Worm (Caenorhabditis elegans) whole organism, L1 larva: ENCODE measurements around the gene Y110A2AL.3.
"Not testable (repeated sequence)": the region's sequence is repeated elsewhere in the genome, so short reads cannot be mapped to it uniquely, and the experiment has no call there.

Source experiments
- alr-1 ChIP-seq: fragments of 200-800 bp; sonication (Bioruptor generic); optimal IDR thresholded peaks from 2 replicates; lab custom pipeline; 2018; ENCODE audit warnings: borderline replicate concordance, mild to moderate bottlenecking, missing genetic modification characterization, missing compliant biosample characterization
- aly-2 ChIP-seq: fragments of 150-350 bp; optimal IDR thresholded peaks from 2 replicates; lab custom pipeline; 2014; ENCODE audit warnings: missing biosample characterization, missing genetic modification characterization
- blmp-1 ChIP-seq: fragments of 150-350 bp; optimal IDR thresholded peaks from 2 replicates; lab custom pipeline; 2014; ENCODE audit warnings: missing biosample characterization, missing genetic modification characterization
- ceh-8 ChIP-seq: fragments of 200-800 bp; sonication (Bioruptor generic); optimal IDR thresholded peaks from 2 replicates; lab custom pipeline; 2018; ENCODE audit warnings: mild to moderate bottlenecking, missing genetic modification characterization, moderate library complexity, missing compliant biosample characterization
- ceh-90 ChIP-seq: sonication (generic microtip); optimal IDR thresholded peaks from 2 replicates; lab custom pipeline; 2016; ENCODE audit warnings: missing genetic modification characterization, missing compliant biosample characterization
- dpl-1 ChIP-seq, 3 experiments: fragments of 150-350 bp in 2 of 3; sonication (generic microtip) in 1 of 3; optimal IDR thresholded peaks; 2 replicates each; lab custom pipeline; 2014 to 2017; ENCODE audit warnings: missing biosample characterization in 3 of 3, missing genetic modification characterization in 3 of 3, missing genetic modification reagents in 3 of 3
- dsc-1 ChIP-seq: sonication (generic microtip); optimal IDR thresholded peaks from 2 replicates; lab custom pipeline; 2016; ENCODE audit warnings: mild to moderate bottlenecking, missing genetic modification characterization, missing compliant biosample characterization
- efl-3 ChIP-seq: fragments of 200-800 bp; sonication (Bioruptor generic); optimal IDR thresholded peaks from 2 replicates; lab custom pipeline; 2018; ENCODE audit warnings: mild to moderate bottlenecking, missing genetic modification characterization, missing compliant biosample characterization
- fkh-10 ChIP-seq: sonication (generic microtip); optimal IDR thresholded peaks from 2 replicates; lab custom pipeline; 2017; ENCODE audit warnings: missing biosample characterization, missing genetic modification reagents, missing genetic modification characterization
- fkh-4 ChIP-seq: sonication (generic microtip); optimal IDR thresholded peaks from 2 replicates; lab custom pipeline; 2016; ENCODE audit warnings: missing compliant biosample characterization, missing genetic modification characterization, borderline replicate concordance
- hlh-17 ChIP-seq: fragments of 200-800 bp; sonication (Bioruptor generic); optimal IDR thresholded peaks from 2 replicates; lab custom pipeline; 2018; ENCODE audit warnings: missing genetic modification characterization, mild to moderate bottlenecking, missing compliant biosample characterization, moderate library complexity, borderline replicate concordance
- hlh-4 ChIP-seq: sonication (generic microtip); optimal IDR thresholded peaks from 2 replicates; lab custom pipeline; 2016; ENCODE audit warnings: mild to moderate bottlenecking, missing genetic modification characterization, missing compliant biosample characterization
- irx-1 ChIP-seq: sonication (generic microtip); optimal IDR thresholded peaks from 2 replicates; lab custom pipeline; 2016; ENCODE audit warnings: missing genetic modification characterization, missing compliant biosample characterization
- isw-1 ChIP-seq: fragments of 200-800 bp; sonication (Bioruptor generic); IDR thresholded peaks from 2 replicates; pipeline ENCODE4 v1.3.6; 2022; ENCODE audit warnings: missing genetic modification characterization, missing compliant biosample characterization
- jun-1 ChIP-seq: fragments of 150-350 bp; optimal IDR thresholded peaks from 2 replicates; lab custom pipeline; 2014; ENCODE audit warnings: missing biosample characterization, missing genetic modification reagents, missing genetic modification characterization
- lin-14 ChIP-seq: fragments of 200-800 bp; sonication (Bioruptor generic); optimal IDR thresholded peaks from 2 replicates; lab custom pipeline; 2018; ENCODE audit warnings: mild to moderate bottlenecking, missing genetic modification characterization, moderate library complexity, missing compliant biosample characterization
- lin-15B ChIP-seq: fragments of 150-350 bp; sonication (generic microtip); optimal IDR thresholded peaks from 3 replicates; lab custom pipeline; 2014; ENCODE audit warnings: missing biosample characterization, missing genetic modification characterization
- lin-39 ChIP-seq: fragments of 150-350 bp; optimal IDR thresholded peaks from 2 replicates; lab custom pipeline; 2014; ENCODE audit warnings: missing biosample characterization, missing genetic modification reagents, missing genetic modification characterization
- lir-3 ChIP-seq: sonication (generic microtip); optimal IDR thresholded peaks from 2 replicates; lab custom pipeline; 2016; ENCODE audit warnings: mild to moderate bottlenecking, missing genetic modification characterization, moderate library complexity, missing compliant biosample characterization; ENCODE audit not compliant: poor library complexity
- lsy-2 ChIP-seq, 2 experiments: fragments of 150-350 bp; optimal IDR thresholded peaks; 2 replicates each; lab custom pipeline; 2014; ENCODE audit warnings: missing biosample characterization in 2 of 2, missing genetic modification characterization in 2 of 2
- mdl-1 ChIP-seq, 2 experiments: fragments of 150-350 bp; optimal IDR thresholded peaks; 2 replicates each; lab custom pipeline; 2014 to 2017; ENCODE audit warnings: missing biosample characterization in 2 of 2, missing genetic modification characterization in 2 of 2, inconsistent platforms in 1 of 2
- mef-2 ChIP-seq: fragments of 150-350 bp; optimal IDR thresholded peaks from 2 replicates; lab custom pipeline; 2014; ENCODE audit warnings: missing biosample characterization, missing genetic modification characterization
- nhr-20 ChIP-seq: sonication (generic microtip); optimal IDR thresholded peaks from 2 replicates; lab custom pipeline; 2016; ENCODE audit warnings: mild to moderate bottlenecking, missing genetic modification characterization, missing compliant biosample characterization
- nhr-71 ChIP-seq: sonication (generic microtip); optimal IDR thresholded peaks from 2 replicates; lab custom pipeline; 2016; ENCODE audit warnings: mild to moderate bottlenecking, missing genetic modification characterization, moderate library complexity, missing compliant biosample characterization
- nhr-77 ChIP-seq: fragments of 150-350 bp; optimal IDR thresholded peaks from 2 replicates; lab custom pipeline; 2014; ENCODE audit warnings: missing biosample characterization, missing genetic modification characterization
- nhr-84 ChIP-seq: sonication (generic microtip); optimal IDR thresholded peaks from 2 replicates; lab custom pipeline; 2017; ENCODE audit warnings: missing biosample characterization, missing genetic modification characterization
- nhr-90 ChIP-seq: sonication (generic microtip); optimal IDR thresholded peaks from 2 replicates; lab custom pipeline; 2016; ENCODE audit warnings: mild to moderate bottlenecking, missing genetic modification characterization, missing compliant biosample characterization; ENCODE audit not compliant: poor library complexity
- pax-3 ChIP-seq: fragments of 200-800 bp; sonication (Bioruptor generic); optimal IDR thresholded peaks from 2 replicates; lab custom pipeline; 2018; ENCODE audit warnings: mild to moderate bottlenecking, missing genetic modification characterization, moderate library complexity, missing compliant biosample characterization
- rnt-1 ChIP-seq: sonication (generic microtip); optimal IDR thresholded peaks from 2 replicates; lab custom pipeline; 2016; ENCODE audit warnings: mild to moderate bottlenecking, missing genetic modification characterization, moderate library complexity, missing compliant biosample characterization
- skn-1 ChIP-seq: fragments of 150-350 bp; optimal IDR thresholded peaks from 2 replicates; lab custom pipeline; 2014; ENCODE audit warnings: missing biosample characterization, missing genetic modification characterization
- snu-23 ChIP-seq: sonication (generic microtip); optimal IDR thresholded peaks from 2 replicates; lab custom pipeline; 2016; ENCODE audit warnings: missing genetic modification characterization, missing compliant biosample characterization
- tbx-2 ChIP-seq: sonication (generic microtip); optimal IDR thresholded peaks from 2 replicates; lab custom pipeline; 2016; ENCODE audit warnings: missing genetic modification characterization, missing compliant biosample characterization
- unc-30 ChIP-seq: sonication (generic microtip); optimal IDR thresholded peaks from 2 replicates; lab custom pipeline; 2017; ENCODE audit warnings: missing biosample characterization, missing genetic modification characterization
- unc-62 ChIP-seq: fragments of 150-350 bp; optimal IDR thresholded peaks from 2 replicates; lab custom pipeline; 2014; ENCODE audit warnings: missing biosample characterization, missing genetic modification reagents, missing genetic modification characterization
- vab-15 ChIP-seq: sonication (generic microtip); optimal IDR thresholded peaks from 2 replicates; lab custom pipeline; 2017; ENCODE audit warnings: missing genotype, mild to moderate bottlenecking, missing genetic modification characterization, missing compliant biosample characterization
- zip-4 ChIP-seq: fragments of 200-800 bp; sonication (Bioruptor generic); optimal IDR thresholded peaks from 2 replicates; lab custom pipeline; 2018; ENCODE audit warnings: mild to moderate bottlenecking, missing genetic modification characterization, moderate library complexity, missing compliant biosample characterization

Gene Y110A2AL.3

DNA sequence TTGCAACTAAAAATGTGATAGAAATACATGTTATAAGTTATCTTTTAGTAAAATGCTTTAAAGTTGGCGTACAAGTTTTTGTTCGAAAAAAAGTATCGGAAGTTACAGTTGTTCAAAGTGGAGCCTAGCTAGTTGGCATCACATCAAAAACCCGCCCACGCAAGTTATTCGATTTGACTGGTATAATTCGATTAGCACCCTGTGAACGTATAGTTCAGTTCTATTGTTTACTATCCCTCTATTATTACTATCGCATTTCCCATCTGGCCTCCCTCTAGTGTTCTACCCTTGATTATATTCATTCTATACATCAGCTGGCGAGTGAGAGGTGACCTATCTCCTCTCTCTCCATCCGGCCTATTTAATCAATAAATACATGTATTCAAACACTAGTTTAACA lies 27.9 kb upstream of the Y110A2AL.3 start, which contains the start of gene Y110A2AL.4:
TSS of gene Y110A2AL.4 (plus strand) at position 301 of the 400 bp plus-strand sequence.
- TF ChIP-seq nhr-90; vab-15 (tag; lab: Kevin White, UChicago); lir-3: not testable (repeated sequence)

DNA sequence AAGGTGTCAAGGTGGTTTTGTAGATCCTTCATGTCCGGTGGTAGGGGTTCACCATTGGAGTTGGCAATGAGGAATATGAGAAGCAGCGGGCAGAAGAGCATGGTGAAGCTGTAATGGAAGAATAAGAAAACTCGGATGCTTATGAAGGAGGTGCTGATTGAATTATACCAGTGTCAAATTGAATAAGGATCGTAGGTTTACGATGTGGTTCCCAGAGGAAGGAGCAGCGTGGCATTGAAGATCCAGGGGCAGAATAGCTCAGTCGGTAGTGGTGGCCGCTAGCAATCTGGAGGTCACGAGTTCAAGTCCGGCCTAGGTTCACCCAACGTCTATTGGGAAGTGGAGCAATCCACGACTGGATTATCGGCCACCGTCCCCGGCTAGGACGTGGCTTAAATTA lies 25.3 kb upstream of the Y110A2AL.3 start, which contains the start of gene Y110A2AL.6:
TSS of gene Y110A2AL.6 (minus strand) at position 101 of the 400 bp plus-strand sequence.
- TF ChIP-seq nhr-71 (tag; lab: Kevin White, UChicago) = no peak
- TF ChIP-seq hlh-4 (tag; lab: Kevin White, UChicago) = no peak
- no peak for TF ChIP-seq lin-14 (GFP tag; lab: Kevin White, UChicago)
- TF ChIP-seq efl-3 = no peak
- no peak for TF ChIP-seq aly-2 (tag; lab: Kevin White, UChicago)
- no peak for TF ChIP-seq mdl-1 (tag; optimal IDR thresholded peaks at IDR 0.05; lab: Kevin White, UChicago)
- no peak for TF ChIP-seq lsy-2 (tag; optimal IDR thresholded peaks at IDR 0.05; lab: Kevin White, UChicago)
- TF ChIP-seq pax-3 (tag; lab: Kevin White, UChicago) = no peak
- TF ChIP-seq dpl-1 (GFP tag; optimal IDR thresholded peaks at IDR 0.05; lab: Kevin White, UChicago) = no peak
- TF ChIP-seq lin-39 (tag; lab: Kevin White, UChicago) = no peak
- no peak for TF ChIP-seq mef-2 (tag; lab: Kevin White, UChicago)
- TF ChIP-seq unc-30 (tag; lab: Kevin White, UChicago) = no peak
- no peak for TF ChIP-seq fkh-10
- TF ChIP-seq ceh-90 = no peak

DNA sequence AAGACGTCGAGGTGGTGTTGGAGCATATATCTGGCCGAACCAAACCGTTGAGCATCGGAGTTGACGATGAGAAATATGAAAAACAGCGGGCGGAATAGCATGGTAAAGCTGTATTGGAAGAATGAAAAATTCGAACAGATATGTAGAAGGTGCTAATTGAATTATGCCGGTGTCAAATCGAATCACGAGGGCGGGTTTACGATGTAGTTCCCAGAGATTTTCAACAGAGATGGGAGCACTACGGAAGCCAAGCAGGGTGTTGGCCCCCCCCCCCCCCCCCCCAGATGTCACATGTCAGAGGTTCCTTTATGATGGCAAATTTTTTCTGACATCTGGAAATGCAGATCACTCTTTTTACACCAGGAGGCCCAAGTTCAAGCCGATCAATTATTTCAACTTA lies 23.8 kb upstream of the Y110A2AL.3 start, which contains the start of gene Y110A2AL.7:
TSS of gene Y110A2AL.7 (minus strand) at position 101 of the 400 bp plus-strand sequence.
- no peak for TF ChIP-seq hlh-17 (GFP tag; lab: Kevin White, UChicago)
- TF ChIP-seq mef-2 (tag; lab: Kevin White, UChicago) = no peak
- no peak for TF ChIP-seq dsc-1 (tag; lab: Kevin White, UChicago)
- TF ChIP-seq lin-15B (tag; lab: Kevin White, UChicago) = no peak
- no peak for TF ChIP-seq snu-23 (GFP tag; lab: Kevin White, UChicago)
- TF ChIP-seq irx-1 (tag; lab: Kevin White, UChicago) = no peak
- TF ChIP-seq skn-1 (tag; lab: Kevin White, UChicago) = no peak

- no peak for TF ChIP-seq rnt-1 (tag; lab: Kevin White, UChicago)
- no peak for TF ChIP-seq ceh-8 (GFP tag; lab: Kevin White, UChicago)
- no peak for TF ChIP-seq blmp-1 (tag; lab: Kevin White, UChicago)
- TF ChIP-seq isw-1 (GFP tag; lab: Robert Waterston, UW) = no peak
- no peak for TF ChIP-seq alr-1 (tag; lab: Kevin White, UChicago)
- TF ChIP-seq aly-2 (tag; lab: Kevin White, UChicago) = no peak
These were observed 21.2 kb upstream of the Y110A2AL.3 start for ce11 chrII:2845674-2846073.

ce11 chrII:2846552-2846951 lies 20.3 kb upstream of the Y110A2AL.3 start:
- no peak for TF ChIP-seq pax-3 (tag; lab: Kevin White, UChicago)
- no peak for TF ChIP-seq fkh-4 (tag; lab: Kevin White, UChicago)
- TF ChIP-seq nhr-84 (tag; lab: Kevin White, UChicago) = no peak
- TF ChIP-seq nhr-77 = no peak
- no peak for TF ChIP-seq fkh-10
- no peak for TF ChIP-seq nhr-20
- no peak for TF ChIP-seq zip-4 (GFP tag; lab: Kevin White, UChicago)
- no peak for TF ChIP-seq unc-62
- TF ChIP-seq jun-1 (tag; lab: Kevin White, UChicago) = no peak
- TF ChIP-seq ceh-8 (GFP tag; lab: Kevin White, UChicago) = no peak
- no peak for TF ChIP-seq tbx-2 (tag; lab: Kevin White, UChicago)
- no peak for TF ChIP-seq lir-3
